Worm (Caenorhabditis elegans): ENCODE results near the gene spp-29.

ce11 chrV:17732516-17732915 lies 35.9 kb upstream of the spp-29 start, which contains the start of gene twk-42:
- TF ChIP-seq ceh-91 (GFP tag; IDR thresholded peaks at IDR 0.05) (no peak), T07F8.4 (tag; optimal IDR thresholded peaks at IDR 0.05) (no peak), ztf-3 (GFP tag; optimal IDR thresholded peaks at IDR 0.05) (no peak), bed-1 (GFP tag; IDR thresholded peaks at IDR 0.05) (no peak), ekl-4 (GFP tag; IDR thresholded peaks at IDR 0.05) (no peak), D2030.7 (GFP tag; IDR thresholded peaks at IDR 0.05) (no peak), lir-1 (GFP tag; conservative IDR thresholded peaks at IDR 0.05) (no peak), unc-62 (GFP tag; optimal IDR thresholded peaks at IDR 0.05) (no peak), aptf-2 (GFP tag; conservative IDR thresholded peaks at IDR 0.05) (no peak), hmg-20 (GFP tag; IDR thresholded peaks at IDR 0.05) (no peak), unc-130 (GFP tag; optimal IDR thresholded peaks at IDR 0.05) (no peak)

Measured in whole organism, young adult.